Fruit fly (Drosophila melanogaster): ENCODE results near the gene COX8.

COX8 gene

dm6 chr3L:21501928-21502327, 37.3 kb downstream of the COX8 start (continued):
- TF ChIP-seq GATAe (GFP tag; conservative IDR thresholded peaks at IDR 0.05) (no peak), Dbx (GFP tag; IDR thresholded peaks at IDR 0.05) (no peak), pho (GFP tag; optimal IDR thresholded peaks at IDR 0.05) (no peak), NK7.1 (GFP tag; optimal IDR thresholded peaks at IDR 0.05) (no peak), NC2α (GFP tag; optimal IDR thresholded peaks at IDR 0.05) (no peak), ssp (GFP tag; IDR thresholded peaks at IDR 0.05) (no peak), sug (tag; optimal IDR thresholded peaks at IDR 0.05) (peak; percentile 61), Ada2b (GFP tag; IDR thresholded peaks at IDR 0.05) (0 out of 2 replicates have a peak, but pooled peaks have one; percentile 14), CG15696 (tag; optimal IDR thresholded peaks at IDR 0.05) (no peak), shn (GFP tag; optimal IDR thresholded peaks at IDR 0.05) (no peak), zen2 (GFP tag; IDR thresholded peaks at IDR 0.05; ENCODE audit: partially characterized antibody) (no peak), crc (GFP tag; optimal IDR thresholded peaks at IDR 0.05) (no peak), CG31224 (GFP tag; IDR thresholded peaks at IDR 0.05) (no peak), stwl (tag; optimal IDR thresholded peaks at IDR 0.05) (no peak), CG8290 (GFP tag; optimal IDR thresholded peaks at IDR 0.05) (no peak), CG8290 (tag; optimal IDR thresholded peaks at IDR 0.05) (peak in 1 of 2 experiments; percentile 11), Trl (optimal IDR thresholded peaks at IDR 0.05) (no peak), Trl (GFP tag; optimal IDR thresholded peaks at IDR 0.05) (no peak), Adf1 (GFP tag; IDR thresholded peaks at IDR 0.05) (no peak), TFAM (GFP tag; optimal IDR thresholded peaks at IDR 0.05) (no peak), CG14050 (GFP tag; IDR thresholded peaks at IDR 0.05) (no peak), slbo (GFP tag; IDR thresholded peaks at IDR 0.05) (peak; percentile 48), CHES-1-like (GFP tag; optimal IDR thresholded peaks at IDR 0.05) (no peak), danr (GFP tag; IDR thresholded peaks at IDR 0.05) (no peak), Dll (GFP tag; IDR thresholded peaks at IDR 0.05; ENCODE audit: partially characterized antibody) (no peak), corto (GFP tag; optimal IDR thresholded peaks at IDR 0.05) (no peak), gt (GFP tag; IDR thresholded peaks at IDR 0.05) (no peak), mam (GFP tag; optimal IDR thresholded peaks at IDR 0.05) (no peak), CG18619 (GFP tag; optimal IDR thresholded peaks at IDR 0.05) (no peak), CG11085 (GFP tag; IDR thresholded peaks at IDR 0.05) (no peak), Drgx (GFP tag; IDR thresholded peaks at IDR 0.05) (no peak), pita (GFP tag; optimal IDR thresholded peaks at IDR 0.05) (no peak), phol (tag; optimal IDR thresholded peaks at IDR 0.05) (no peak), Blimp-1 (GFP tag; optimal IDR thresholded peaks at IDR 0.05) (no peak), ttk (GFP tag; IDR thresholded peaks at IDR 0.05) (0 out of 2 replicates have a peak, but pooled peaks have one; percentile 15), emc (GFP tag; optimal IDR thresholded peaks at IDR 0.05) (no peak), mirr (GFP tag; optimal IDR thresholded peaks at IDR 0.05) (no peak), Abd-B (GFP tag; optimal IDR thresholded peaks at IDR 0.05) (no peak), ato (GFP tag; IDR thresholded peaks at IDR 0.05; ENCODE audit: partially characterized antibody) (no peak), MTF-1 (GFP tag; optimal IDR thresholded peaks at IDR 0.05; ENCODE audit: borderline replicate concordance) (no peak), gcm (GFP tag; optimal IDR thresholded peaks at IDR 0.05) (no peak), bsh (GFP tag; optimal IDR thresholded peaks at IDR 0.05) (no peak), CG30020 (tag; optimal IDR thresholded peaks at IDR 0.05) (no peak), CG15601 (tag; optimal IDR thresholded peaks at IDR 0.05) (no peak), unc-4 (GFP tag; IDR thresholded peaks at IDR 0.05; ENCODE audit: partially characterized antibody) (no peak), eve (GFP tag; optimal IDR thresholded peaks at IDR 0.05) (no peak), ems (GFP tag; optimal IDR thresholded peaks at IDR 0.05) (no peak), Ptx1 (GFP tag; IDR thresholded peaks at IDR 0.05) (0 out of 2 replicates have a peak, but pooled peaks have one; percentile 26), NC2β (GFP tag; optimal IDR thresholded peaks at IDR 0.05) (no peak), CG6791 (GFP tag; IDR thresholded peaks at IDR 0.05; ENCODE audit: partially characterized antibody) (no peak), kay (GFP tag; optimal IDR thresholded peaks at IDR 0.05) (no peak), CG12769 (tag; optimal IDR thresholded peaks at IDR 0.05) (peak; percentile 15)

Data from whole organism, embryonic.